Worm (Caenorhabditis elegans) whole organism, late embryonic: ENCODE measurements around the gene tasp-1.

Source experiments
- ceh-14 ChIP-seq: sonication (generic microtip); optimal IDR thresholded peaks from 2 replicates; lab custom pipeline; 2016; ENCODE audit warnings: missing genotype, missing genetic modification characterization, missing compliant biosample characterization
- che-1 ChIP-seq: sonication (generic microtip); optimal IDR thresholded peaks from 2 replicates; lab custom pipeline; 2016; ENCODE audit warnings: mild to moderate bottlenecking, missing genetic modification characterization, missing compliant biosample characterization

ce11 chrIII:10781553-10781952, 22.4 kb downstream of the tasp-1 start, which contains the start of gene ptr-19:
- TF ChIP-seq ceh-14 (tag; lab: Kevin White, UChicago), result no peak
- TF ChIP-seq che-1 (tag; lab: Kevin White, UChicago), result no peak
